Fruit fly (Drosophila melanogaster): Measurements from ENCODE around the gene CG10026.

CG10026 gene

dm6 chr2L:19416602-19417497 lies 37.2 kb upstream of the CG10026 start, which contains the start of gene Lectin-galC1 (continued):
- TF ChIP-seq ATbp (GFP tag; optimal IDR thresholded peaks at IDR 0.05) = peak; percentile 89
- peak; percentile 88 for TF ChIP-seq zen (tag; optimal IDR thresholded peaks at IDR 0.05)
- peak; percentile 84 for TF ChIP-seq HHEX (GFP tag; optimal IDR thresholded peaks at IDR 0.05)
- TF ChIP-seq psq (GFP tag; optimal IDR thresholded peaks at IDR 0.05) = peak; percentile 40
- TF ChIP-seq Opbp (GFP tag; IDR thresholded peaks at IDR 0.05; ENCODE audit: partially characterized antibody) = no peak
- peak; percentile 59 for TF ChIP-seq NFAT (GFP tag; IDR thresholded peaks at IDR 0.05)
- peak; percentile 76 for TF ChIP-seq caup (GFP tag; optimal IDR thresholded peaks at IDR 0.05; ENCODE audit: severe bottlenecking)
- TF ChIP-seq CG12236 (GFP tag; optimal IDR thresholded peaks at IDR 0.05) = peak; percentile 86
- TF ChIP-seq Lhr (GFP tag; optimal IDR thresholded peaks at IDR 0.05) = peak; percentile 78
- TF ChIP-seq nom (GFP tag; optimal IDR thresholded peaks at IDR 0.05) = no peak
- peak; percentile 77 for TF ChIP-seq CG18599 (GFP tag; optimal IDR thresholded peaks at IDR 0.05)
- TF ChIP-seq CG4360 (GFP tag; IDR thresholded peaks at IDR 0.05) = peak; percentile 48; the same call in 1 of the 2 replicates
- TF ChIP-seq NfI (GFP tag; optimal IDR thresholded peaks at IDR 0.05) = peak; percentile 79
- TF ChIP-seq tup (GFP tag; optimal IDR thresholded peaks at IDR 0.05) = peak; percentile 55
- peak; percentile 88 for TF ChIP-seq phol (tag; optimal IDR thresholded peaks at IDR 0.05)
- TF ChIP-seq wor (GFP tag; IDR thresholded peaks at IDR 0.05) = peak; percentile 77
- TF ChIP-seq CG9932 (GFP tag; IDR thresholded peaks at IDR 0.05) = peak; percentile 63
- peak; percentile 66; the same call in 1 of the 3 replicates for TF ChIP-seq Dbx (GFP tag; IDR thresholded peaks at IDR 0.05)
- TF ChIP-seq CG15696 (tag; optimal IDR thresholded peaks at IDR 0.05) = peak; percentile 81
- TF ChIP-seq Scr (GFP tag; IDR thresholded peaks at IDR 0.05; ENCODE audit: partially characterized antibody) = no peak
- no peak for TF ChIP-seq CG14860 (GFP tag; IDR thresholded peaks at IDR 0.05; ENCODE audit: partially characterized antibody)
- TF ChIP-seq sug (tag; optimal IDR thresholded peaks at IDR 0.05) = peak; percentile 60
- TF ChIP-seq CG17568 (GFP tag; optimal IDR thresholded peaks at IDR 0.05) = peak; percentile 85
- TF ChIP-seq CG3407 (GFP tag; optimal IDR thresholded peaks at IDR 0.05) = peak; percentile 87
- peak; percentile 89 for TF ChIP-seq CG12391 (tag; optimal IDR thresholded peaks at IDR 0.05)
- peak; percentile 94 for TF ChIP-seq gem (tag; optimal IDR thresholded peaks at IDR 0.05)
- no peak for TF ChIP-seq Dp (GFP tag; optimal IDR thresholded peaks at IDR 0.05)
- peak; percentile 72 for TF ChIP-seq CG31224 (GFP tag; IDR thresholded peaks at IDR 0.05)
- no peak for TF ChIP-seq ato (GFP tag; IDR thresholded peaks at IDR 0.05; ENCODE audit: partially characterized antibody)
- peak; percentile 78 for TF ChIP-seq CG18764 (GFP tag; optimal IDR thresholded peaks at IDR 0.05)
- TF ChIP-seq gcm (GFP tag; optimal IDR thresholded peaks at IDR 0.05) = peak; percentile 85
- TF ChIP-seq CG43689 (GFP tag; IDR thresholded peaks at IDR 0.05) = peak; percentile 58
- TF ChIP-seq CG7839 (tag; optimal IDR thresholded peaks at IDR 0.05) = peak; percentile 89
- TF ChIP-seq nerfin-2 (GFP tag; IDR thresholded peaks at IDR 0.05; ENCODE audit: partially characterized antibody) = no peak
- TF ChIP-seq CG9797 (GFP tag; optimal IDR thresholded peaks at IDR 0.05) = no peak
- peak; percentile 88 for TF ChIP-seq row (GFP tag; IDR thresholded peaks at IDR 0.05)
- no peak for TF ChIP-seq pros (GFP tag; optimal IDR thresholded peaks at IDR 0.05)
- peak; percentile 82 for TF ChIP-seq CG10959 (GFP tag; IDR thresholded peaks at IDR 0.05)
- TF ChIP-seq CG10366 (GFP tag; IDR thresholded peaks at IDR 0.05) = peak; percentile 85
- TF ChIP-seq zfh1 (GFP tag; IDR thresholded peaks at IDR 0.05) = peak; percentile 89
- peak; percentile 65; the same call in 2 of the 3 replicates for TF ChIP-seq CG11560 (tag; IDR thresholded peaks at IDR 0.05)
- peak; percentile 82 for TF ChIP-seq disco-r (GFP tag; optimal IDR thresholded peaks at IDR 0.05)
- TF ChIP-seq Ravus (GFP tag; IDR thresholded peaks at IDR 0.05) = peak; percentile 61
- peak; percentile 85 for TF ChIP-seq CG6813 (GFP tag; optimal IDR thresholded peaks at IDR 0.05)
- TF ChIP-seq HLH3B (GFP tag; IDR thresholded peaks at IDR 0.05) = peak; percentile 80
- peak; percentile 10 for TF ChIP-seq Deaf1 (tag; optimal IDR thresholded peaks at IDR 0.05)
- peak in 1 of 2 experiments; percentile 95 for TF ChIP-seq eve (GFP tag; optimal IDR thresholded peaks at IDR 0.05)
